Worm (Caenorhabditis elegans): ENCODE measurements around the gene F17C11.26.
A peak's percentile ranks its signal among the peaks of the same experiment; 100 is the strongest.

ce11 chrV:10955681-10956476, 14.6 kb downstream of the F17C11.26 start, which contains the start of gene F17C11.13:
- TF ChIP-seq ama-1 (optimal IDR thresholded peaks at IDR 0.05) (no peak), jun-1 (tag; optimal IDR thresholded peaks at IDR 0.05) (no peak), lin-39 (tag; optimal IDR thresholded peaks at IDR 0.05) (no peak), egl-27 (tag; optimal IDR thresholded peaks at IDR 0.05) (no peak), egl-43 (GFP tag; IDR thresholded peaks at IDR 0.05) (no peak), unc-39 (tag; optimal IDR thresholded peaks at IDR 0.05) (no peak), nhr-41 (GFP tag; IDR thresholded peaks at IDR 0.05) (no peak), snpc-1.2 (GFP tag; IDR thresholded peaks at IDR 0.05) (no peak), ztf-11 (tag; optimal IDR thresholded peaks at IDR 0.05) (no peak), D1046.2 (GFP tag; IDR thresholded peaks at IDR 0.05) (no peak), mep-1 (tag; optimal IDR thresholded peaks at IDR 0.05) (peak; percentile 59), aly-2 (tag; optimal IDR thresholded peaks at IDR 0.05) (no peak)

All from whole organism, L4 larva.